Worm (Caenorhabditis elegans): ENCODE data around the gene dmd-4.

- TF ChIP-seq nhr-2 (tag; optimal IDR thresholded peaks at IDR 0.05) (no peak), mep-1 (tag; optimal IDR thresholded peaks at IDR 0.05) (no peak), elt-1 (tag; optimal IDR thresholded peaks at IDR 0.05; ENCODE audit: borderline replicate concordance, insufficient read depth) (no peak)
Observed at ce11 chrX:14831531-14831930, 30.1 kb downstream of the dmd-4 start, which contains the start of gene dpf-2.
